Fruit fly (Drosophila melanogaster): ENCODE data around the gene CG8519.

dm6 chr3L:6697353-6697752 lies 7.3 kb upstream of the CG8519 start:
- TF ChIP-seq CTCF (optimal IDR thresholded peaks at IDR 0.05) (no peak), CG8478 (optimal IDR thresholded peaks at IDR 0.05) (no peak)
